Worm (Caenorhabditis elegans) whole organism, late embryonic: ENCODE results near the gene ula-1.

Experiments used
- F13H6.1 ChIP-seq: sonication (generic microtip); optimal IDR thresholded peaks from 2 replicates; lab custom pipeline; 2016; ENCODE audit warnings: missing genetic modification characterization, missing compliant biosample characterization
- K02D7.2 ChIP-seq: sonication (generic microtip); optimal IDR thresholded peaks from 2 replicates; lab custom pipeline; 2017; ENCODE audit warnings: mild to moderate bottlenecking, missing genetic modification characterization, missing compliant biosample characterization
- K09A11.1 ChIP-seq: sonication (generic microtip); optimal IDR thresholded peaks from 2 replicates; lab custom pipeline; 2017; ENCODE audit warnings: antibody characterized with exemption, mild to moderate bottlenecking, missing genetic modification characterization, missing compliant biosample characterization; ENCODE audit not compliant: insufficient read depth
- ceh-18 ChIP-seq: sonication (generic microtip); optimal IDR thresholded peaks from 2 replicates; lab custom pipeline; 2016; ENCODE audit warnings: missing genetic modification characterization, missing compliant biosample characterization
- ceh-2 ChIP-seq: sonication (generic microtip); optimal IDR thresholded peaks from 2 replicates; lab custom pipeline; 2016; ENCODE audit warnings: missing genotype, missing genetic modification characterization, missing compliant biosample characterization
- ceh-30 ChIP-seq: fragments of 150-350 bp; optimal IDR thresholded peaks from 2 replicates; lab custom pipeline; 2014; ENCODE audit warnings: missing biosample characterization, missing genetic modification characterization
- ceh-31 ChIP-seq: sonication (generic microtip); optimal IDR thresholded peaks from 2 replicates; lab custom pipeline; 2016; ENCODE audit warnings: missing genetic modification characterization, missing compliant biosample characterization
- ceh-34 ChIP-seq: sonication (generic microtip); optimal IDR thresholded peaks from 2 replicates; lab custom pipeline; 2016; ENCODE audit warnings: mild to moderate bottlenecking, missing genetic modification characterization, missing compliant biosample characterization
- ceh-6 ChIP-seq: fragments of 200-800 bp; sonication (Bioruptor generic); optimal IDR thresholded peaks from 2 replicates; lab custom pipeline; 2018; ENCODE audit warnings: mild to moderate bottlenecking, missing genetic modification characterization, missing compliant biosample characterization
- ceh-9 ChIP-seq: sonication (generic microtip); optimal IDR thresholded peaks from 2 replicates; lab custom pipeline; 2016; ENCODE audit warnings: mild to moderate bottlenecking, missing genetic modification characterization, inconsistent platforms, missing compliant biosample characterization
- dve-1 ChIP-seq: sonication (generic microtip); optimal IDR thresholded peaks from 2 replicates; lab custom pipeline; 2017; ENCODE audit warnings: antibody characterized with exemption, mild to moderate bottlenecking, missing genetic modification characterization, missing compliant biosample characterization
- elt-2 ChIP-seq: sonication (generic microtip); optimal IDR thresholded peaks from 2 replicates; lab custom pipeline; 2016; ENCODE audit warnings: missing genetic modification reagents, missing genetic modification characterization, missing compliant biosample characterization
- eyg-1 ChIP-seq: sonication (generic microtip); optimal IDR thresholded peaks from 2 replicates; lab custom pipeline; 2016; ENCODE audit warnings: missing genotype, missing genetic modification characterization, missing compliant biosample characterization
- gmeb-2 ChIP-seq: sonication (generic microtip); optimal IDR thresholded peaks from 2 replicates; lab custom pipeline; 2016; ENCODE audit warnings: missing genetic modification characterization, inconsistent platforms, missing compliant biosample characterization
- hlh-13 ChIP-seq: fragments of 200-800 bp; sonication (Bioruptor generic); optimal IDR thresholded peaks from 2 replicates; lab custom pipeline; 2018; ENCODE audit warnings: mild to moderate bottlenecking, missing genetic modification characterization, missing compliant biosample characterization
- lin-11 ChIP-seq: fragments of 200-800 bp; sonication (Bioruptor generic); optimal IDR thresholded peaks from 2 replicates; lab custom pipeline; 2018; ENCODE audit warnings: mild to moderate bottlenecking, missing genetic modification characterization, missing compliant biosample characterization
- nfya-1 ChIP-seq: sonication (generic microtip); optimal IDR thresholded peaks from 2 replicates; lab custom pipeline; 2017; ENCODE audit warnings: missing genetic modification characterization, mild to moderate bottlenecking, missing compliant biosample characterization, antibody characterized with exemption, moderate library complexity
- nhr-11 ChIP-seq: fragments of 150-350 bp; optimal IDR thresholded peaks from 2 replicates; lab custom pipeline; 2014; ENCODE audit warnings: missing biosample characterization, missing genetic modification characterization
- npax-4 ChIP-seq: sonication (generic microtip); optimal IDR thresholded peaks from 2 replicates; lab custom pipeline; 2016; ENCODE audit warnings: missing genetic modification characterization, missing compliant biosample characterization
- pag-3 ChIP-seq: sonication (generic microtip); optimal IDR thresholded peaks from 2 replicates; lab custom pipeline; 2016; ENCODE audit warnings: missing compliant biosample characterization, missing genetic modification characterization, borderline replicate concordance
- pha-2 ChIP-seq: sonication (generic microtip); optimal IDR thresholded peaks from 2 replicates; lab custom pipeline; 2017; ENCODE audit warnings: mild to moderate bottlenecking, missing genetic modification characterization, missing compliant biosample characterization
- pha-4 ChIP-seq: fragments of 150-350 bp; optimal IDR thresholded peaks from 2 replicates; lab custom pipeline; 2018; ENCODE audit warnings: missing biosample characterization, missing genetic modification reagents, missing genetic modification characterization
- pqm-1 ChIP-seq: sonication (generic microtip); optimal IDR thresholded peaks from 2 replicates; lab custom pipeline; 2016; ENCODE audit warnings: missing genetic modification characterization, missing compliant biosample characterization
- pros-1 ChIP-seq: fragments of 150-350 bp; optimal IDR thresholded peaks from 2 replicates; lab custom pipeline; 2014; ENCODE audit warnings: missing biosample characterization, missing genetic modification reagents, missing genetic modification characterization
- sdc-2 ChIP-seq: sonication (generic microtip); optimal IDR thresholded peaks from 2 replicates; lab custom pipeline; 2016; ENCODE audit warnings: missing genotype, missing genetic modification characterization, missing compliant biosample characterization
- tbx-7 ChIP-seq: sonication (generic microtip); optimal IDR thresholded peaks from 2 replicates; lab custom pipeline; 2016; ENCODE audit warnings: missing genotype, missing genetic modification characterization, missing compliant biosample characterization
- ttx-3 ChIP-seq: sonication (generic microtip); optimal IDR thresholded peaks from 2 replicates; lab custom pipeline; 2016; ENCODE audit warnings: missing genetic modification reagents, missing genetic modification characterization, missing compliant biosample characterization
- unc-42 ChIP-seq: sonication (generic microtip); optimal IDR thresholded peaks from 2 replicates; lab custom pipeline; 2016; ENCODE audit warnings: missing genotype, missing genetic modification characterization, missing compliant biosample characterization
- unc-55 ChIP-seq: sonication (generic microtip); optimal IDR thresholded peaks from 2 replicates; lab custom pipeline; 2017; ENCODE audit warnings: missing biosample characterization, missing genetic modification reagents, missing genetic modification characterization

The ula-1 gene

DNA sequence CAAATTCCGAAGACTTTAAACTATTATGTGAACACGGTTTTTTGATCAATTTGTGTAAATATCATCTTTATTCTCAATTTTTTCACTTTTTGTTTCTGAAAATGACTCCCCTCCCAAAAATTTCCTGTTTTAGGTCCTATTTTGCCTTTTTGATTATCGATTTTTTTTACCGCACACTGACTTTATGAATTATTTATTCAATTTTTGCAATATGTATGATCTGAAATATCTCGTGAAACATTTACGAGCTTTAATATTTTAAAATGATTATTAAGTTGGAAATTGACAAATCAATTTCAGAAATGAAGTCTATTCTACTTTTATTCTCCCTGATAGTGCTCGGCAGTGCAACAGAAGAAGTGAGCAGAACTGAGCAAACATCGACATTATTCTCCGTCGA lies 40.7 kb downstream of the ula-1 start, which contains the start of gene C35D10.1:
TSS of gene C35D10.1 (plus strand) at position 301 of the 400 bp plus-strand sequence.
- TF ChIP-seq pha-4 (tag; lab: Kevin White, UChicago), result no peak

DNA sequence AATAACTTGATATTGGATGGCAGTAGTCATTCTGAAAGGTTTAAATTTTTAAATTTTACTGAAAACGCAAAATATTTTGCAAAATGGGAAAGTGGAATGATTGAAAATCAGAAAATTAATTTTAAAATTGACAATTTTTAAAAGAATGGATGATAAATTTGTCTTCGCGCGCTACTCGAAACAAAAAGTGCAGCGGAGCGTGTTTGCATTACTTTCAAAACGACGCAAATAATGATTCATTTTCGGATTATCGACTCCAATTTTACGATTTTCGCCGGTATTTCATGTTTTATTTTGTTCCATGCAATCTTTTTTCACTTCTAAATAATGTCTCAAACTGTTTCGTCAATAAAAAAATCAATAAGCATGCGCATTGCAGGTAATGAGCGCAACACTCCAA lies 41.8 kb downstream of the ula-1 start, which contains the start of the genes tost-1 and arx-6:
TSS of gene tost-1 (minus strand) at position 31 of the 400 bp plus-strand sequence.
TSS of gene arx-6 (plus strand) at position 378 of the 400 bp plus-strand sequence.
- TF ChIP-seq nfya-1 (tag; lab: Kevin White, UChicago) (no peak), ceh-6 (GFP tag; lab: Kevin White, UChicago) (no peak), ceh-18 (tag; lab: Kevin White, UChicago) (no peak), unc-42 (peak; percentile 22), ceh-34 (no peak), elt-2 (tag; lab: Kevin White, UChicago) (peak; percentile 21), pros-1 (tag; lab: Kevin White, UChicago) (no peak), dve-1 (tag; lab: Kevin White, UChicago) (no peak), F13H6.1 (tag; lab: Kevin White, UChicago) (no peak), pha-4 (tag; lab: Kevin White, UChicago) (no peak), eyg-1 (tag; lab: Kevin White, UChicago) (no peak), pqm-1 (tag; lab: Kevin White, UChicago) (no peak), pag-3 (tag; lab: Kevin White, UChicago) (no peak), npax-4 (tag; lab: Kevin White, UChicago) (no peak), sdc-2 (tag; lab: Kevin White, UChicago) (no peak), lin-11 (tag; lab: Kevin White, UChicago) (no peak), hlh-13 (no peak), tbx-7 (no peak)

- TF ChIP-seq ceh-31 (tag; lab: Kevin White, UChicago) (peak; percentile 24), npax-4 (tag; lab: Kevin White, UChicago) (no peak)
Observed at ce11 chrIII:4875663-4876062, 44.5 kb downstream of the ula-1 start.

DNA sequence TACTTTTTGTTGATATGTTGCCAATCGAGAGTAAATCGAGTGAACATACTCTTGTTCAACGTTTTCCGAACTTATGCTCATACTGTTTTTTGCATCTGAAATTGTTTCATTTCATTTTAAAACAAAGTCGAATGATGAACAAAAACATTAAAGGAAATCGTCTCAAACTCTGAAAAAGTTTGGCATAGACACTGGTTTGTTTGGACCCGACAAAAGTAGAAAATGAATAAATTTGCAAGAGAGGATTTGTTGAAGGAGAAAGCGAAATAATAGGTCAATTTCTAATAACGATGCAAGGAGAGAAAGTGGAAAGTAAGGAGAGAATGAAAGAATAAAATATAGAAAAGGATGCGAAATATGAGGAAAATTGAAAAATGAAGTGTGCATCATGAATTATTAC lies 45.5 kb downstream of the ula-1 start, which contains the start of gene C35D10.12:
TSS of gene C35D10.12 (minus strand) at position 101 of the 400 bp plus-strand sequence.
- TF ChIP-seq hlh-13 (no peak), pqm-1 (tag; lab: Kevin White, UChicago) (no peak), ceh-9 (no peak), tbx-7 (no peak)

DNA sequence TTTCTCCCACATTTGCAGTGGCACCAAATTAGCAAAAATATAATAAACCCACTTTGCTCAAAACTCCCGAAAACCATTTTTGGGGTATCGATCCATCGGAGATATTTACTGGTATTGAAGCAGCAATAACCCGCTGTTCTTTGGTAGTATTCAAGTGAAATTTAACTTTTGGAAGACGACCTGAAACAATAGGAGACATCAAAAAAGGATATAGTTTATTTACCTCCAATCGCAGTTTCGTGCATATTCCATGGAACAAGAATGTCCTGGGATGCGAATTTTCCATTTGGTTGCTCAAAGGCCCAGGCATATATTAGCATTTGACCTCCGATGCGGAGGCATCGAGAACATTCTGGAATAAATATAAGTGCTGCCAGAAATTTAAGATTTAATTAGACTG lies 46.7 kb downstream of the ula-1 start:
- TF ChIP-seq K09A11.1 (no peak), unc-55 (GFP tag; lab: Kevin White, UChicago) (no peak), pha-2 (tag; lab: Kevin White, UChicago) (no peak), ceh-2 (tag; lab: Kevin White, UChicago) (no peak), pqm-1 (tag; lab: Kevin White, UChicago) (no peak), lin-11 (tag; lab: Kevin White, UChicago) (no peak), elt-2 (tag; lab: Kevin White, UChicago) (no peak), ceh-30 (tag; lab: Kevin White, UChicago) (no peak)
- TF ChIP-seq, all 69 proteins: peak for 0

DNA sequence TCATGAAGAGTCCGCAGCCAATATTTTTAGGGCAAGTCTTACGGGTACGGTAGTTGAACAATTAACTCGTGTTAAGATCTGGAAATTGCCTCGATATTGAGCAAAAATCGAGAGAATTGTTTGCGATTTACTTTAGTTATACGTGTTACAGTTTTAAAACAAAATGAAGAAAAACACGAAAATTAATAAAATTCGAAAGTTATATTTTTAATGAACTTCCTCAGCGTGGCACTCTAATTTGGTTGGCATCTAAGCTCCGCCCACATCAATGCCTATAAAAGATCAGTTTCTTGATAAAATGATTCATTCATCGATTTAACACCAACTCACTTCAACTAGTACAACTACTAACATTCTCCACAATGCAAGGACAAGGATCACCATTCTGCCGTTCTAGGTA lies 49.6 kb downstream of the ula-1 start, which contains the start of gene gipc-1:
TSS of gene gipc-1 (plus strand) at position 301 of the 400 bp plus-strand sequence.
- TF ChIP-seq npax-4 (tag; lab: Kevin White, UChicago) (no peak), unc-55 (GFP tag; lab: Kevin White, UChicago) (no peak), nhr-11 (tag; lab: Kevin White, UChicago) (no peak), pha-2 (tag; lab: Kevin White, UChicago) (no peak), gmeb-2 (tag; lab: Kevin White, UChicago) (no peak), K02D7.2 (tag; lab: Kevin White, UChicago) (no peak), ceh-9 (no peak), ttx-3 (tag; lab: Kevin White, UChicago) (no peak), F13H6.1 (tag; lab: Kevin White, UChicago) (no peak)
